Worm (Caenorhabditis elegans) whole organism, L2 larva: Measurements from ENCODE around the gene cyp-31A5.

Experiments used
- C34F6.9 ChIP-seq: fragments of 150-350 bp; optimal IDR thresholded peaks from 2 replicates; lab custom pipeline; 2014; ENCODE audit warnings: missing biosample characterization, missing genetic modification characterization
- F13H6.1 ChIP-seq: sonication (generic microtip); optimal IDR thresholded peaks from 2 replicates; lab custom pipeline; 2016; ENCODE audit warnings: missing genetic modification characterization, missing compliant biosample characterization
- R02D3.7 ChIP-seq: fragments of 150-350 bp; optimal IDR thresholded peaks from 2 replicates; lab custom pipeline; 2014; ENCODE audit warnings: missing biosample characterization, missing genetic modification characterization
- Y55F3AM.14 ChIP-seq: fragments of 200-800 bp; sonication (Bioruptor generic); optimal IDR thresholded peaks from 2 replicates; lab custom pipeline; 2018; ENCODE audit warnings: mild to moderate bottlenecking, missing genetic modification characterization, missing compliant biosample characterization
- ZK546.5 ChIP-seq: sonication (generic microtip); optimal IDR thresholded peaks from 2 replicates; lab custom pipeline; 2017; ENCODE audit warnings: missing biosample characterization, missing genetic modification characterization
- alr-1 ChIP-seq: fragments of 150-350 bp; optimal IDR thresholded peaks from 2 replicates; lab custom pipeline; 2014; ENCODE audit warnings: missing biosample characterization, missing genetic modification characterization
- aly-2 ChIP-seq: fragments of 150-350 bp; optimal IDR thresholded peaks from 2 replicates; lab custom pipeline; 2014; ENCODE audit warnings: missing biosample characterization, missing genetic modification characterization
- ama-1 ChIP-seq: fragments of 150-350 bp; optimal IDR thresholded peaks from 2 replicates; lab custom pipeline; 2018; ENCODE audit warnings: inconsistent platforms
- blmp-1 ChIP-seq: sonication (generic microtip); optimal IDR thresholded peaks from 2 replicates; lab custom pipeline; 2017; ENCODE audit warnings: missing genetic modification characterization, mild to moderate bottlenecking, missing compliant biosample characterization, antibody characterized with exemption, moderate library complexity; ENCODE audit not compliant: insufficient read depth
- ceh-16 ChIP-seq: fragments of 150-350 bp; optimal IDR thresholded peaks from 2 replicates; lab custom pipeline; 2014; ENCODE audit warnings: missing biosample characterization, missing genetic modification characterization
- ceh-82 ChIP-seq: fragments of 150-350 bp; optimal IDR thresholded peaks from 2 replicates; lab custom pipeline; 2014; ENCODE audit warnings: missing biosample characterization, missing genetic modification characterization
- crh-2 ChIP-seq: sonication (generic microtip); optimal IDR thresholded peaks from 2 replicates; lab custom pipeline; 2017; ENCODE audit warnings: missing biosample characterization, missing genetic modification characterization
- dmd-4 ChIP-seq: sonication (generic microtip); optimal IDR thresholded peaks from 2 replicates; lab custom pipeline; 2017; ENCODE audit warnings: missing biosample characterization, missing genetic modification characterization
- egl-27 ChIP-seq: sonication (generic microtip); optimal IDR thresholded peaks from 3 replicates; lab custom pipeline; 2017; ENCODE audit warnings: missing biosample characterization, missing genetic modification reagents, missing genetic modification characterization
- elt-1 ChIP-seq: fragments of 150-350 bp; optimal IDR thresholded peaks from 2 replicates; lab custom pipeline; 2014; ENCODE audit warnings: missing biosample characterization, missing genetic modification characterization
- elt-3 ChIP-seq: sonication (generic microtip); optimal IDR thresholded peaks from 2 replicates; lab custom pipeline; 2017; ENCODE audit warnings: missing biosample characterization, missing genetic modification characterization
- fos-1 ChIP-seq: fragments of 150-350 bp; optimal IDR thresholded peaks from 2 replicates; lab custom pipeline; 2014; ENCODE audit warnings: missing biosample characterization, missing genetic modification characterization
- gmeb-1 ChIP-seq: fragments of 150-350 bp; optimal IDR thresholded peaks from 2 replicates; lab custom pipeline; 2014; ENCODE audit warnings: missing biosample characterization, missing genetic modification characterization
- lin-11 ChIP-seq: fragments of 150-350 bp; sonication (generic microtip); optimal IDR thresholded peaks from 2 replicates; lab custom pipeline; 2014; ENCODE audit warnings: missing biosample characterization, missing genetic modification characterization, inconsistent platforms, mixed read lengths
- lin-13 ChIP-seq: fragments of 150-350 bp; optimal IDR thresholded peaks from 2 replicates; lab custom pipeline; 2014; ENCODE audit warnings: missing biosample characterization, missing genetic modification reagents, missing genetic modification characterization
- lin-39 ChIP-seq: fragments of 150-350 bp; optimal IDR thresholded peaks from 2 replicates; lab custom pipeline; 2014; ENCODE audit warnings: missing biosample characterization, missing genetic modification reagents, missing genetic modification characterization
- lsy-2 ChIP-seq, 2 experiments: fragments of 150-350 bp in 1 of 2; sonication (generic microtip) in 1 of 2; optimal IDR thresholded peaks; 2 replicates each; lab custom pipeline; 2014 to 2017; ENCODE audit warnings: missing biosample characterization in 2 of 2, missing genetic modification characterization in 2 of 2
- mab-5 ChIP-seq: fragments of 150-350 bp; optimal IDR thresholded peaks from 2 replicates; lab custom pipeline; 2014; ENCODE audit warnings: missing biosample characterization, missing genetic modification characterization
- mbf-1 ChIP-seq: sonication (generic microtip); optimal IDR thresholded peaks from 2 replicates; lab custom pipeline; 2017; ENCODE audit warnings: missing biosample characterization, missing genetic modification characterization
- mdl-1 ChIP-seq, 2 experiments: fragments of 150-350 bp in 1 of 2; sonication (generic microtip) in 1 of 2; optimal IDR thresholded peaks; 2 replicates each; lab custom pipeline; 2017; ENCODE audit warnings: missing biosample characterization in 2 of 2, missing genetic modification characterization in 2 of 2
- nhr-10 ChIP-seq: sonication (generic microtip); optimal IDR thresholded peaks from 2 replicates; lab custom pipeline; 2017; ENCODE audit warnings: missing biosample characterization, missing genetic modification characterization
- nhr-11 ChIP-seq: fragments of 150-350 bp; optimal IDR thresholded peaks from 2 replicates; lab custom pipeline; 2014; ENCODE audit warnings: missing biosample characterization, missing genetic modification characterization
- nhr-12 ChIP-seq: fragments of 150-350 bp; optimal IDR thresholded peaks from 2 replicates; lab custom pipeline; 2014; ENCODE audit warnings: missing biosample characterization, missing genetic modification characterization
- nhr-129 ChIP-seq: fragments of 150-350 bp; optimal IDR thresholded peaks from 2 replicates; lab custom pipeline; 2014; ENCODE audit warnings: missing biosample characterization, missing genetic modification characterization
- nhr-21 ChIP-seq: fragments of 150-350 bp; optimal IDR thresholded peaks from 2 replicates; lab custom pipeline; 2014; ENCODE audit warnings: missing biosample characterization, missing genetic modification characterization
- nhr-23 ChIP-seq: fragments of 150-350 bp; optimal IDR thresholded peaks from 2 replicates; lab custom pipeline; 2014; ENCODE audit warnings: missing biosample characterization, missing genetic modification reagents, missing genetic modification characterization
- nhr-237 ChIP-seq: fragments of 150-350 bp; optimal IDR thresholded peaks from 2 replicates; lab custom pipeline; 2014; ENCODE audit warnings: missing biosample characterization, missing genetic modification characterization
- nhr-25 ChIP-seq: fragments of 150-350 bp; sonication (generic microtip); optimal IDR thresholded peaks from 3 replicates; lab custom pipeline; 2014; ENCODE audit warnings: missing biosample characterization, missing genetic modification characterization
- nhr-6 ChIP-seq: fragments of 150-350 bp; optimal IDR thresholded peaks from 2 replicates; lab custom pipeline; 2014; ENCODE audit warnings: missing biosample characterization, missing genetic modification characterization
- nhr-77 ChIP-seq: fragments of 150-350 bp; optimal IDR thresholded peaks from 2 replicates; lab custom pipeline; 2014; ENCODE audit warnings: missing biosample characterization, missing genetic modification characterization
- peb-1 ChIP-seq: fragments of 150-350 bp; optimal IDR thresholded peaks from 2 replicates; lab custom pipeline; 2014; ENCODE audit warnings: missing biosample characterization, missing genetic modification characterization
- sem-4 ChIP-seq: fragments of 150-350 bp; optimal IDR thresholded peaks from 2 replicates; lab custom pipeline; 2014; ENCODE audit warnings: missing biosample characterization, missing genetic modification reagents, missing genetic modification characterization
- skn-1 ChIP-seq: sonication (generic microtip); optimal IDR thresholded peaks from 2 replicates; lab custom pipeline; 2017; ENCODE audit warnings: missing biosample characterization, missing genetic modification characterization
- sma-3 ChIP-seq: sonication (generic microtip); optimal IDR thresholded peaks from 2 replicates; lab custom pipeline; 2016; ENCODE audit warnings: missing genetic modification reagents, missing genetic modification characterization, missing compliant biosample characterization
- sma-9 ChIP-seq, 2 experiments: fragments of 150-350 bp in 1 of 2; sonication (generic microtip) in 1 of 2; optimal IDR thresholded peaks; 2 replicates each; lab custom pipeline; 2014 to 2016; ENCODE audit warnings: missing genetic modification characterization in 2 of 2, mild to moderate bottlenecking in 1 of 2, missing biosample characterization in 1 of 2, missing compliant biosample characterization in 1 of 2, missing genetic modification reagents in 1 of 2, moderate library complexity in 1 of 2
- snpc-4 ChIP-seq: fragments of 150-350 bp; optimal IDR thresholded peaks from 2 replicates; lab custom pipeline; 2014; ENCODE audit warnings: missing biosample characterization, missing genetic modification characterization
- unc-39 ChIP-seq: fragments of 150-350 bp; optimal IDR thresholded peaks from 2 replicates; lab custom pipeline; 2014; ENCODE audit warnings: missing biosample characterization, missing genetic modification characterization
- unc-55 ChIP-seq: fragments of 150-350 bp; sonication (generic microtip); optimal IDR thresholded peaks from 3 replicates; lab custom pipeline; 2014; ENCODE audit warnings: missing biosample characterization, missing genetic modification reagents, missing genetic modification characterization
- unc-62 ChIP-seq: fragments of 150-350 bp; optimal IDR thresholded peaks from 2 replicates; lab custom pipeline; 2014; ENCODE audit warnings: missing biosample characterization, missing genetic modification reagents, missing genetic modification characterization
- zag-1 ChIP-seq: fragments of 150-350 bp; optimal IDR thresholded peaks from 2 replicates; lab custom pipeline; 2014; ENCODE audit warnings: missing biosample characterization, missing genetic modification characterization
- ztf-1 ChIP-seq: fragments of 200-800 bp; sonication (Bioruptor generic); conservative IDR thresholded peaks from 2 replicates; pipeline ENCODE4 v1.3.6; 2022; ENCODE audit warnings: missing genetic modification characterization, missing compliant biosample characterization
- ztf-11 ChIP-seq: sonication (generic microtip); optimal IDR thresholded peaks from 2 replicates; lab custom pipeline; 2017; ENCODE audit warnings: missing biosample characterization, missing genetic modification characterization
- ztf-4 ChIP-seq: fragments of 150-350 bp; optimal IDR thresholded peaks from 2 replicates; lab custom pipeline; 2014; ENCODE audit warnings: missing biosample characterization, missing genetic modification characterization

cyp-31A5 gene

DNA sequence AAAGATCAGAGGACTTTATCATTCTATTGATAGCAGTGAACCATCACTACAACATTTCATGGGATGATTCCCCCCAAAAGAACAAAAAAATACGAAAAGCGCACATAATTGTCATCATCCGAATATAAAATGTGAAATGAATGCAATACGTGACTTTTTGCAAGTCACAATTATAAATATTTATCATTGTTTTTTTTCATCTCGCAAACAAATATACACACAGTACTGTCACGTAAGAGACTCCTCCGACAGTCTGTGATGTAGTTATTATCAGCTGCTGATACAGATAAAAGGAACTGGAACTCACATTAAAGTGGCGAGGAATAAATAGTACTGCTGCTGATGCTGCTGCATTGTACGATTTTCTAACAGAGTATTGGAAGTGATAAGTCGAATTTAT lies 4.7 kb upstream of the cyp-31A5 start:
- peak; percentile 35 for TF ChIP-seq fos-1 (tag; lab: Kevin White, UChicago)
- TF ChIP-seq nhr-23 (tag; lab: Kevin White, UChicago) = no peak
- TF ChIP-seq R02D3.7 (tag; lab: Kevin White, UChicago) = no peak
- no peak for TF ChIP-seq nhr-11 (tag; lab: Kevin White, UChicago)
- TF ChIP-seq nhr-77 (tag; lab: Kevin White, UChicago) = no peak
- peak; percentile 20 for TF ChIP-seq sma-3 (GFP tag; lab: Kevin White, UChicago)
- TF ChIP-seq nhr-237 (tag; lab: Kevin White, UChicago) = no peak
- no peak for TF ChIP-seq nhr-6 (tag; lab: Kevin White, UChicago)
- TF ChIP-seq F13H6.1 = peak; percentile 17
- TF ChIP-seq mbf-1 (tag; lab: Kevin White, UChicago) = no peak
- TF ChIP-seq blmp-1 (tag; lab: Kevin White, UChicago) = no peak
- no peak for TF ChIP-seq nhr-12 (tag; lab: Kevin White, UChicago)
- TF ChIP-seq lin-39 = no peak
- TF ChIP-seq aly-2 (tag; lab: Kevin White, UChicago) = no peak
- TF ChIP-seq elt-3 (tag; lab: Kevin White, UChicago) = no peak
- TF ChIP-seq alr-1 (tag; lab: Kevin White, UChicago) = no peak
- TF ChIP-seq unc-55 (GFP tag; lab: Kevin White, UChicago) = no peak
- TF ChIP-seq skn-1 = peak; percentile 54
- no peak for TF ChIP-seq unc-62 (GFP tag; lab: Kevin White, UChicago)
- no peak for TF ChIP-seq egl-27 (tag; lab: Kevin White, UChicago)
- no peak for TF ChIP-seq gmeb-1 (tag; lab: Kevin White, UChicago)
- TF ChIP-seq nhr-25 = no peak
- TF ChIP-seq ceh-16 (tag; lab: Kevin White, UChicago) = no peak
- no peak for TF ChIP-seq sem-4 (tag; lab: Kevin White, UChicago)
- no peak for TF ChIP-seq ZK546.5 (tag; lab: Kevin White, UChicago)
- TF ChIP-seq lsy-2 (tag; optimal IDR thresholded peaks at IDR 0.05; lab: Kevin White, UChicago) = peak in 1 of 2 experiments; percentile 18
- TF ChIP-seq mab-5 (tag; lab: Kevin White, UChicago) = no peak
- no peak for TF ChIP-seq lin-13
- peak; percentile 73 for TF ChIP-seq nhr-129 (tag; lab: Kevin White, UChicago)
- TF ChIP-seq crh-2 (tag; lab: Kevin White, UChicago) = peak; percentile 66
- TF ChIP-seq mdl-1 (tag; optimal IDR thresholded peaks at IDR 0.05; lab: Kevin White, UChicago) = no peak
- TF ChIP-seq lin-11 = no peak
- TF ChIP-seq unc-39 (tag; lab: Kevin White, UChicago) = no peak
- TF ChIP-seq Y55F3AM.14 (GFP tag; lab: Kevin White, UChicago) = no peak
- TF ChIP-seq ceh-82 = no peak
- TF ChIP-seq nhr-21 (tag; lab: Kevin White, UChicago) = peak; percentile 2
- no peak for TF ChIP-seq C34F6.9 (tag; lab: Kevin White, UChicago)
- TF ChIP-seq peb-1 (tag; lab: Kevin White, UChicago) = no peak
- TF ChIP-seq ama-1 (lab: Kevin White, UChicago) = no peak
- no peak for TF ChIP-seq elt-1 (tag; lab: Kevin White, UChicago)
- TF ChIP-seq sma-9 (GFP tag; optimal IDR thresholded peaks at IDR 0.05; lab: Kevin White, UChicago) = peak; percentile 63
- TF ChIP-seq sma-9 (tag; optimal IDR thresholded peaks at IDR 0.05; lab: Kevin White, UChicago) = no peak
- no peak for TF ChIP-seq snpc-4
- TF ChIP-seq dmd-4 (tag; lab: Kevin White, UChicago) = no peak
- no peak for TF ChIP-seq ztf-1 (GFP tag; lab: Robert Waterston, UW)
- TF ChIP-seq zag-1 (tag; lab: Kevin White, UChicago) = no peak
- no peak for TF ChIP-seq nhr-10 (tag; lab: Kevin White, UChicago)
- no peak for TF ChIP-seq ztf-4 (tag; lab: Kevin White, UChicago)
- no peak for TF ChIP-seq ztf-11
